Worm (Caenorhabditis elegans): ENCODE results near the gene T10B10.9.

Gene T10B10.9

ce11 chrX:15189823-15190222, 25.6 kb downstream of the T10B10.9 start, which contains the start of gene T10B10.4:
Gene T10B10.4, plus strand, starts transcription at chrX:15190123.
- TF ChIP-seq lin-39 (tag; optimal IDR thresholded peaks at IDR 0.05) (peak; percentile 32), ztf-11 (tag; optimal IDR thresholded peaks at IDR 0.05) (no peak), tbx-2 (tag; optimal IDR thresholded peaks at IDR 0.05) (no peak)

ce11 chrX:15191370-15191769, 27.2 kb downstream of the T10B10.9 start:
- TF ChIP-seq lin-39 (tag; optimal IDR thresholded peaks at IDR 0.05) (peak; percentile 50), mdl-1 (tag; optimal IDR thresholded peaks at IDR 0.05) (no peak), ceh-28 (tag; optimal IDR thresholded peaks at IDR 0.05) (no peak), ZK546.5 (tag; optimal IDR thresholded peaks at IDR 0.05) (no peak), elt-1 (tag; optimal IDR thresholded peaks at IDR 0.05) (no peak), ceh-9 (tag; optimal IDR thresholded peaks at IDR 0.05) (no peak), egl-27 (tag; optimal IDR thresholded peaks at IDR 0.05) (no peak), pha-4 (tag; optimal IDR thresholded peaks at IDR 0.05) (peak; percentile 16), nhr-237 (tag; optimal IDR thresholded peaks at IDR 0.05) (no peak), elt-3 (tag; optimal IDR thresholded peaks at IDR 0.05) (no peak), ceh-82 (tag; optimal IDR thresholded peaks at IDR 0.05) (no peak), eor-1 (tag; optimal IDR thresholded peaks at IDR 0.05) (no peak), R02D3.7 (tag; optimal IDR thresholded peaks at IDR 0.05) (no peak), unc-62 (GFP tag; optimal IDR thresholded peaks at IDR 0.05) (no peak), pqm-1 (tag; optimal IDR thresholded peaks at IDR 0.05) (no peak), nhr-25 (tag; optimal IDR thresholded peaks at IDR 0.05) (no peak), elt-2 (tag; optimal IDR thresholded peaks at IDR 0.05) (no peak)

- no peak for TF ChIP-seq eor-1 (tag; optimal IDR thresholded peaks at IDR 0.05)
- TF ChIP-seq nhr-76 (tag; optimal IDR thresholded peaks at IDR 0.05), result no peak
- TF ChIP-seq elt-1 (tag; optimal IDR thresholded peaks at IDR 0.05), result no peak
- no peak for TF ChIP-seq fkh-2 (tag; optimal IDR thresholded peaks at IDR 0.05)
- TF ChIP-seq ceh-28 (tag; optimal IDR thresholded peaks at IDR 0.05), result no peak
- TF ChIP-seq skn-1 (tag; optimal IDR thresholded peaks at IDR 0.05), result no peak
- TF ChIP-seq lin-15B (tag; optimal IDR thresholded peaks at IDR 0.05), result no peak
- TF ChIP-seq aly-2 (tag; optimal IDR thresholded peaks at IDR 0.05), result no peak
- no peak for TF ChIP-seq nhr-28 (tag; optimal IDR thresholded peaks at IDR 0.05)
- TF ChIP-seq sea-2 (GFP tag; optimal IDR thresholded peaks at IDR 0.05), result no peak
- no peak for TF ChIP-seq mml-1 (tag; optimal IDR thresholded peaks at IDR 0.05)
- no peak for TF ChIP-seq fkh-10 (GFP tag; optimal IDR thresholded peaks at IDR 0.05)
- TF ChIP-seq pqm-1 (tag; optimal IDR thresholded peaks at IDR 0.05), result no peak
- no peak for TF ChIP-seq nhr-67 (tag; optimal IDR thresholded peaks at IDR 0.05)
- no peak for TF ChIP-seq nhr-11 (tag; optimal IDR thresholded peaks at IDR 0.05)
- no peak for TF ChIP-seq ztf-4 (tag; optimal IDR thresholded peaks at IDR 0.05)
- TF ChIP-seq nhr-77 (tag; optimal IDR thresholded peaks at IDR 0.05), result no peak
These were observed 30.1 kb downstream of the T10B10.9 start, which contains the start of gene phat-6 for ce11 chrX:15194283-15194682. Gene phat-6, minus strand, starts transcription at chrX:15194383.

DNA sequence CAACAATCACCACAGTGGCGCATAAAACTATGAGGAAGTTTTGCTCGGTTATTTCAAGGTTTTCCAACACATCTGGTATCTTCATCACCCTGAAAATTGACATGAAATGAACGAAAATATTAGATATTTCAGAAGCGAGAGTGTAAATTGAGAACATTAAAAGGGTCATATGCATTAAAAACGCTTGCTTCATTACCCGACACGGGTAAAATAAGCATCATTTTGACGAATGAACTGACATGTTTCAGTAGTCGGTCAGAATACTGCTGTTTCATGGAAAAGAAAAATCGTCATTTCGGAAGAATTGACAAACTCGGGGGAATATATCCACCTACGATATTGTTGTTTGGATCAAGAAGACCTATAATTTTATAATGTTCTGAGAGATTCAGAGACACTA, 34.8 kb downstream of the T10B10.9 start, which contains the start of gene snt-7:
snt-7 (minus strand) TSS at position 101 of the 400 bp plus-strand sequence.
- no peak for TF ChIP-seq elt-2 (tag; optimal IDR thresholded peaks at IDR 0.05)
- no peak for TF ChIP-seq pqm-1 (tag; optimal IDR thresholded peaks at IDR 0.05)
- no peak for TF ChIP-seq ZK546.5 (tag; optimal IDR thresholded peaks at IDR 0.05)
- TF ChIP-seq jun-1 (tag; optimal IDR thresholded peaks at IDR 0.05), result no peak
- no peak for TF ChIP-seq fkh-10 (GFP tag; optimal IDR thresholded peaks at IDR 0.05)
- TF ChIP-seq elt-1 (tag; optimal IDR thresholded peaks at IDR 0.05), result no peak
- TF ChIP-seq skn-1 (tag; optimal IDR thresholded peaks at IDR 0.05), result no peak
- TF ChIP-seq pha-4 (tag; optimal IDR thresholded peaks at IDR 0.05), result no peak
- no peak for TF ChIP-seq nhr-237 (tag; optimal IDR thresholded peaks at IDR 0.05)
- no peak for TF ChIP-seq mml-1 (tag; optimal IDR thresholded peaks at IDR 0.05)
- no peak for TF ChIP-seq fkh-2 (tag; optimal IDR thresholded peaks at IDR 0.05)
- TF ChIP-seq nhr-67 (tag; optimal IDR thresholded peaks at IDR 0.05), result no peak
- TF ChIP-seq nhr-76 (tag; optimal IDR thresholded peaks at IDR 0.05), result no peak
- TF ChIP-seq ceh-82 (tag; optimal IDR thresholded peaks at IDR 0.05), result no peak
- TF ChIP-seq zag-1 (tag; optimal IDR thresholded peaks at IDR 0.05), result no peak
- TF ChIP-seq nhr-77 (tag; optimal IDR thresholded peaks at IDR 0.05), result no peak

ce11 chrX:15200146-15200545, 35.9 kb downstream of the T10B10.9 start:
- TF ChIP-seq fkh-10 (GFP tag; optimal IDR thresholded peaks at IDR 0.05), result peak; percentile 31
- TF ChIP-seq R02D3.7 (tag; optimal IDR thresholded peaks at IDR 0.05), result no peak

Data from whole organism, L3 larva.